Fruit fly (Drosophila melanogaster): ENCODE results near the gene CG4733.

dm6 chr3R:19860996-19861719 is 29.3 kb upstream of the CG4733 start, which contains the start of the genes Ire1 and Mrm2:
- TF ChIP-seq tj (GFP tag; optimal IDR thresholded peaks at IDR 0.05) (peak; percentile 45), bab1 (GFP tag; optimal IDR thresholded peaks at IDR 0.05) (peak; percentile 42), kay (GFP tag; ENCODE audit: borderline replicate concordance) (no peak), Crg-1 (GFP tag; optimal IDR thresholded peaks at IDR 0.05) (peak; percentile 66), Clk (GFP tag; optimal IDR thresholded peaks at IDR 0.05) (peak; percentile 70), toe (GFP tag; optimal IDR thresholded peaks at IDR 0.05) (peak; percentile 94), CG1620 (GFP tag; optimal IDR thresholded peaks at IDR 0.05) (peak; percentile 88)
